Fruit fly (Drosophila melanogaster): Measurements from ENCODE around the gene CG31251.

The CG31251 gene

dm6 chr3R:17684854-17685253 is at the start of gene CG31251, which contains the start of gene CG31360 (continued):
- TF ChIP-seq CG10431 (GFP tag; optimal IDR thresholded peaks at IDR 0.05): no peak
- no peak for TF ChIP-seq CG17385 (GFP tag; optimal IDR thresholded peaks at IDR 0.05)
- no peak for TF ChIP-seq Xrp1 (GFP tag; IDR thresholded peaks at IDR 0.05)
- no peak for TF ChIP-seq CG12236 (GFP tag; optimal IDR thresholded peaks at IDR 0.05)
- no peak for TF ChIP-seq gfzf (GFP tag; optimal IDR thresholded peaks at IDR 0.05)
- no peak for TF ChIP-seq bigmax (GFP tag; optimal IDR thresholded peaks at IDR 0.05)
- no peak for TF ChIP-seq CG10654 (GFP tag; optimal IDR thresholded peaks at IDR 0.05)
- no peak for TF ChIP-seq CG2199 (GFP tag; IDR thresholded peaks at IDR 0.05)
- TF ChIP-seq aop (GFP tag; IDR thresholded peaks at IDR 0.05): no peak
- no peak for TF ChIP-seq CG14441 (GFP tag; IDR thresholded peaks at IDR 0.05)
- TF ChIP-seq CG1647 (GFP tag; optimal IDR thresholded peaks at IDR 0.05): no peak
- TF ChIP-seq lab (GFP tag; optimal IDR thresholded peaks at IDR 0.05): no peak
- TF ChIP-seq E2f2 (GFP tag; IDR thresholded peaks at IDR 0.05): 0 out of 2 replicates have a peak, but pooled peaks have one; percentile 23
- TF ChIP-seq CG13894 (tag; optimal IDR thresholded peaks at IDR 0.05): no peak
- no peak for TF ChIP-seq pfk (GFP tag; optimal IDR thresholded peaks at IDR 0.05)
- TF ChIP-seq da (GFP tag; optimal IDR thresholded peaks at IDR 0.05): no peak
- TF ChIP-seq her (GFP tag; optimal IDR thresholded peaks at IDR 0.05): no peak
- TF ChIP-seq bowl (GFP tag; IDR thresholded peaks at IDR 0.05): no peak
- TF ChIP-seq pho (GFP tag; optimal IDR thresholded peaks at IDR 0.05): no peak
- TF ChIP-seq dmrt99B (tag; optimal IDR thresholded peaks at IDR 0.05): no peak
- no peak for TF ChIP-seq br (optimal IDR thresholded peaks at IDR 0.05)
- TF ChIP-seq tgo (GFP tag; IDR thresholded peaks at IDR 0.05): no peak
- no peak for TF ChIP-seq Lim3 (GFP tag; IDR thresholded peaks at IDR 0.05)
- peak; percentile 89 for TF ChIP-seq hb (GFP tag; IDR thresholded peaks at IDR 0.05; ENCODE audit: partially characterized antibody)
- no peak for TF ChIP-seq crc (GFP tag; optimal IDR thresholded peaks at IDR 0.05)
- no peak for TF ChIP-seq CG6689 (GFP tag; IDR thresholded peaks at IDR 0.05)
- no peak for TF ChIP-seq CG4328 (GFP tag; optimal IDR thresholded peaks at IDR 0.05)
- no peak for TF ChIP-seq Hr3 (GFP tag; optimal IDR thresholded peaks at IDR 0.05)
- no peak for TF ChIP-seq gt (GFP tag; IDR thresholded peaks at IDR 0.05)
- TF ChIP-seq CG4424 (GFP tag; optimal IDR thresholded peaks at IDR 0.05): no peak
- TF ChIP-seq vvl (GFP tag; IDR thresholded peaks at IDR 0.05): no peak
- TF ChIP-seq Hey (tag; optimal IDR thresholded peaks at IDR 0.05): no peak
- TF ChIP-seq yki (optimal IDR thresholded peaks at IDR 0.05): no peak
- TF ChIP-seq CG8388 (GFP tag; optimal IDR thresholded peaks at IDR 0.05): no peak
- TF ChIP-seq CG13123 (GFP tag; optimal IDR thresholded peaks at IDR 0.05): no peak
- TF ChIP-seq dimm (GFP tag; IDR thresholded peaks at IDR 0.05): no peak
- TF ChIP-seq CG2712 (tag; optimal IDR thresholded peaks at IDR 0.05): peak; percentile 11
- TF ChIP-seq Antp (GFP tag; optimal IDR thresholded peaks at IDR 0.05): no peak
- TF ChIP-seq ase (GFP tag; IDR thresholded peaks at IDR 0.05): no peak
- TF ChIP-seq GATAe (GFP tag; conservative IDR thresholded peaks at IDR 0.05): no peak
- peak; percentile 19 for TF ChIP-seq grau (tag; optimal IDR thresholded peaks at IDR 0.05)
- TF ChIP-seq CG4730 (GFP tag; IDR thresholded peaks at IDR 0.05): no peak
- TF ChIP-seq wek (GFP tag; optimal IDR thresholded peaks at IDR 0.05): no peak
- TF ChIP-seq CG1602 (GFP tag; optimal IDR thresholded peaks at IDR 0.05): no peak
- no peak for TF ChIP-seq B-H2 (GFP tag; optimal IDR thresholded peaks at IDR 0.05)
- TF ChIP-seq slbo (GFP tag; IDR thresholded peaks at IDR 0.05): no peak
- TF ChIP-seq jigr1 (GFP tag; IDR thresholded peaks at IDR 0.05): no peak
- no peak for TF ChIP-seq sob (GFP tag; IDR thresholded peaks at IDR 0.05)
- TF ChIP-seq so (GFP tag; IDR thresholded peaks at IDR 0.05): no peak
- no peak for TF ChIP-seq CG1529 (GFP tag; optimal IDR thresholded peaks at IDR 0.05)
- TF ChIP-seq CG7839 (tag; optimal IDR thresholded peaks at IDR 0.05): no peak
- TF ChIP-seq CG11456 (GFP tag; IDR thresholded peaks at IDR 0.05): no peak
- TF ChIP-seq Ptx1 (GFP tag; IDR thresholded peaks at IDR 0.05): no peak
- TF ChIP-seq CG16813 (GFP tag; IDR thresholded peaks at IDR 0.05; ENCODE audit: partially characterized antibody): peak; percentile 84
